Fruit fly (Drosophila melanogaster) whole organism, embryonic: ENCODE data around the gene CRAT.

Experiments used
- Ada2b ChIP-seq: fragments of 200-800 bp; sonication (Bioruptor generic); IDR thresholded peaks from 2 replicates; pipeline ENCODE4 v1.3.6; 2022; ENCODE audit warnings: missing biosample characterization, missing genetic modification characterization
- Aef1 ChIP-seq: fragments of 200-800 bp; sonication (Bioruptor generic); IDR thresholded peaks from 3 replicates; pipeline ENCODE4 v1.3.6; 2022; ENCODE audit warnings: missing biosample characterization, missing genetic modification characterization
- Bgb ChIP-seq: fragments of 200-800 bp; sonication (Bioruptor generic); IDR thresholded peaks from 2 replicates; pipeline ENCODE4 v1.3.6; 2022; ENCODE audit warnings: missing biosample characterization, missing genetic modification characterization; ENCODE audit not compliant: partially characterized antibody
- CG10959 ChIP-seq: fragments of 200-800 bp; sonication (Bioruptor generic); IDR thresholded peaks from 2 replicates; pipeline ENCODE4 v1.3.6; 2022; ENCODE audit warnings: missing biosample characterization, missing genetic modification characterization
- CG11247 ChIP-seq: fragments of 200-800 bp; sonication (Bioruptor generic); IDR thresholded peaks from 2 replicates; pipeline ENCODE4 v1.3.6; 2022; ENCODE audit warnings: missing biosample characterization, missing genetic modification characterization
- CG12155 ChIP-seq: fragments of 200-800 bp; sonication (Bioruptor generic); optimal IDR thresholded peaks from 3 replicates; lab custom pipeline; 2016; ENCODE audit warnings: missing biosample characterization, missing genetic modification characterization
- CG13287 ChIP-seq: fragments of 200-800 bp; sonication (Bioruptor generic); IDR thresholded peaks from 2 replicates; pipeline ENCODE4 v1.3.6; 2022; ENCODE audit warnings: missing biosample characterization, missing genetic modification characterization; ENCODE audit not compliant: partially characterized antibody
- CG15011 ChIP-seq: fragments of 200-800 bp; sonication (Bioruptor generic); optimal IDR thresholded peaks from 3 replicates; lab custom pipeline; 2018; ENCODE audit warnings: missing biosample characterization, mild to moderate bottlenecking, missing genetic modification characterization
- CG15479 ChIP-seq: fragments of 200-800 bp; sonication (Bioruptor generic); optimal IDR thresholded peaks from 3 replicates; lab custom pipeline; 2019; ENCODE audit warnings: missing biosample characterization, mild to moderate bottlenecking, missing genetic modification characterization, moderate library complexity
- CG1603 ChIP-seq: fragments of 200-800 bp; sonication (Bioruptor generic); optimal IDR thresholded peaks from 2 replicates; lab custom pipeline; 2019; ENCODE audit warnings: missing biosample characterization, mild to moderate bottlenecking, missing genetic modification characterization, moderate library complexity
- CG17829 ChIP-seq: fragments of 200-800 bp; optimal IDR thresholded peaks from 2 replicates; lab custom pipeline; 2019; ENCODE audit warnings: missing biosample characterization, mild to moderate bottlenecking, missing genetic modification characterization, moderate library complexity
- CG2712 ChIP-seq: fragments of 200-800 bp; optimal IDR thresholded peaks from 3 replicates; lab custom pipeline; 2019; ENCODE audit warnings: missing biosample characterization, mild to moderate bottlenecking, missing genetic modification characterization, moderate library complexity
- CG3163 ChIP-seq: fragments of 200-800 bp; sonication (Bioruptor generic); optimal IDR thresholded peaks from 3 replicates; lab custom pipeline; 2016; ENCODE audit warnings: missing biosample characterization, missing genetic modification characterization
- CG34376 ChIP-seq: fragments of 200-800 bp; sonication (Bioruptor generic); optimal IDR thresholded peaks from 2 replicates; lab custom pipeline; 2018; ENCODE audit warnings: missing biosample characterization, mild to moderate bottlenecking, missing genetic modification characterization
- CG3995 ChIP-seq: fragments of 200-800 bp; sonication (Bioruptor generic); optimal IDR thresholded peaks from 3 replicates; lab custom pipeline; 2016; ENCODE audit warnings: missing biosample characterization, missing genetic modification characterization
- CG43689 ChIP-seq: fragments of 200-800 bp; sonication (Bioruptor generic); IDR thresholded peaks from 2 replicates; pipeline ENCODE4 v1.3.6; 2022; ENCODE audit warnings: missing biosample characterization, missing genetic modification characterization
- CG5180 ChIP-seq: fragments of 200-800 bp; sonication (Bioruptor generic); optimal IDR thresholded peaks from 3 replicates; lab custom pipeline; 2017; ENCODE audit warnings: missing biosample characterization, missing genetic modification characterization, mild to moderate bottlenecking, moderate library complexity, missing genetic modification reagents
- CG7357 ChIP-seq: fragments of 200-800 bp; sonication (Bioruptor generic); IDR thresholded peaks from 3 replicates; pipeline ENCODE4 v1.3.6; 2022; ENCODE audit warnings: missing biosample characterization, missing genetic modification characterization
- CG7963 ChIP-seq: fragments of 200-800 bp; sonication (Bioruptor generic); IDR thresholded peaks from 3 replicates; pipeline ENCODE4 v1.3.6; 2022; ENCODE audit warnings: missing biosample characterization, missing genetic modification characterization; ENCODE audit not compliant: partially characterized antibody
- CG8290 ChIP-seq, 3 experiments: fragments of 200-800 bp; sonication (Bioruptor generic); optimal IDR thresholded peaks; 2 replicates each; lab custom pipeline; 2016 to 2019; ENCODE audit warnings: missing biosample characterization in 3 of 3, missing genetic modification characterization in 3 of 3, mild to moderate bottlenecking in 2 of 3, moderate library complexity in 1 of 3
- CHES-1-like ChIP-seq: fragments of 200-800 bp; sonication (Bioruptor generic); optimal IDR thresholded peaks from 2 replicates; lab custom pipeline; 2016; ENCODE audit warnings: missing biosample characterization, missing genetic modification characterization
- D ChIP-seq, 2 experiments: fragments of 200-800 bp in 1 of 2; fragments of >200 bp in 1 of 2; sonication (Bioruptor generic) in 1 of 2; optimal IDR thresholded peaks; 2 replicates in 1 of 2; 3 replicates in 1 of 2; lab custom pipeline; 2017; ENCODE audit warnings: mild to moderate bottlenecking in 1 of 2, missing biosample characterization in 1 of 2, missing genetic modification characterization in 1 of 2, missing genetic modification reagents in 1 of 2
- Dref ChIP-seq: fragments of 200-800 bp; sonication (Bioruptor generic); IDR thresholded peaks from 2 replicates; pipeline ENCODE4 v1.3.6; 2022; ENCODE audit warnings: missing biosample characterization, missing genetic modification characterization
- Hsf ChIP-seq: fragments of 200-800 bp; sonication (Bioruptor generic); optimal IDR thresholded peaks from 3 replicates; lab custom pipeline; 2016; ENCODE audit warnings: missing biosample characterization, missing genetic modification characterization
- NC2α ChIP-seq: fragments of 200-800 bp; sonication (Bioruptor generic); optimal IDR thresholded peaks from 2 replicates; lab custom pipeline; 2016; ENCODE audit warnings: missing biosample characterization, missing genetic modification characterization
- Oaz ChIP-seq: fragments of 200-800 bp; sonication (Bioruptor generic); IDR thresholded peaks from 2 replicates; pipeline ENCODE4 v1.3.6; 2022; ENCODE audit warnings: missing biosample characterization, missing genetic modification characterization
- Opbp ChIP-seq: fragments of 200-800 bp; sonication (Bioruptor generic); IDR thresholded peaks from 3 replicates; pipeline ENCODE4 v1.3.6; 2022; ENCODE audit warnings: missing biosample characterization, missing genetic modification characterization; ENCODE audit not compliant: partially characterized antibody
- Ptx1 ChIP-seq: fragments of 200-800 bp; sonication (Bioruptor generic); IDR thresholded peaks from 2 replicates; pipeline ENCODE4 v1.3.6; 2022; ENCODE audit warnings: missing biosample characterization, missing genetic modification characterization
- amos ChIP-seq: fragments of 200-800 bp; sonication (Bioruptor generic); IDR thresholded peaks from 2 replicates; pipeline ENCODE4 v1.3.6; 2022; ENCODE audit warnings: missing biosample characterization, missing genetic modification characterization; ENCODE audit not compliant: partially characterized antibody
- aop ChIP-seq: fragments of 200-800 bp; sonication (Bioruptor generic); IDR thresholded peaks from 2 replicates; pipeline ENCODE4 v1.3.6; 2022; ENCODE audit warnings: missing biosample characterization, missing genetic modification characterization
- ara ChIP-seq: fragments of 200-800 bp; sonication (Bioruptor generic); IDR thresholded peaks from 2 replicates; pipeline ENCODE4 v1.3.6; 2022; ENCODE audit warnings: missing biosample characterization, missing genetic modification characterization
- cato ChIP-seq: fragments of 200-800 bp; sonication (Bioruptor generic); optimal IDR thresholded peaks from 2 replicates; lab custom pipeline; 2016; ENCODE audit warnings: missing biosample characterization, missing genetic modification characterization, borderline replicate concordance
- exex ChIP-seq: fragments of 200-800 bp; sonication (Bioruptor generic); optimal IDR thresholded peaks from 4 replicates; lab custom pipeline; 2018; ENCODE audit warnings: missing biosample characterization, mild to moderate bottlenecking, missing genetic modification characterization, moderate library complexity
- ftz-f1 ChIP-seq: fragments of 200-800 bp; sonication (Bioruptor generic); optimal IDR thresholded peaks from 2 replicates; lab custom pipeline; 2016; ENCODE audit warnings: missing biosample characterization, missing genetic modification characterization
- hbn ChIP-seq: fragments of 200-800 bp; sonication (Bioruptor generic); IDR thresholded peaks from 2 replicates; pipeline ENCODE4 v1.3.6; 2022; ENCODE audit warnings: missing biosample characterization, missing genetic modification characterization; ENCODE audit not compliant: partially characterized antibody
- nerfin-2 ChIP-seq: fragments of 200-800 bp; sonication (Bioruptor generic); IDR thresholded peaks from 2 replicates; pipeline ENCODE4 v1.3.6; 2022; ENCODE audit warnings: missing biosample characterization, missing genetic modification characterization; ENCODE audit not compliant: partially characterized antibody
- nom ChIP-seq: fragments of 200-800 bp; sonication (Bioruptor generic); optimal IDR thresholded peaks from 2 replicates; lab custom pipeline; 2017; ENCODE audit warnings: missing biosample characterization, missing genetic modification characterization, mild to moderate bottlenecking, moderate library complexity, missing genetic modification reagents
- pb ChIP-seq: fragments of 200-800 bp; sonication (Bioruptor generic); optimal IDR thresholded peaks from 3 replicates; lab custom pipeline; 2016; ENCODE audit warnings: missing biosample characterization, missing genetic modification characterization
- prd ChIP-seq, 3 experiments: fragments of >200 bp in 2 of 3; fragments of 200-800 bp in 1 of 3; sonication (Bioruptor generic) in 1 of 3; optimal IDR thresholded peaks in 2 of 3; IDR thresholded peaks in 1 of 3; 2 replicates in 2 of 3; 3 replicates in 1 of 3; pipeline versions ENCODE4 v1.3.6 to Lab custom; 2017 to 2022; ENCODE audit warnings: missing biosample characterization in 1 of 3, missing genetic modification characterization in 1 of 3
- repo ChIP-seq: fragments of 200-800 bp; sonication (Bioruptor generic); optimal IDR thresholded peaks from 2 replicates; lab custom pipeline; 2016; ENCODE audit warnings: missing biosample characterization, missing genetic modification characterization
- ro ChIP-seq: fragments of 200-800 bp; sonication (Bioruptor generic); IDR thresholded peaks from 2 replicates; pipeline ENCODE4 v1.3.6; 2022; ENCODE audit warnings: missing biosample characterization, missing genetic modification characterization
- sens ChIP-seq: fragments of 200-800 bp; sonication (Bioruptor generic); peaks from one replicate; lab custom pipeline; 2016; ENCODE audit warnings: missing biosample characterization, missing genetic modification characterization
- sob ChIP-seq: fragments of 200-800 bp; sonication (Bioruptor generic); IDR thresholded peaks from 2 replicates; pipeline ENCODE4 v1.3.6; 2022; ENCODE audit warnings: missing biosample characterization, missing genetic modification characterization
- tio ChIP-seq: fragments of 200-800 bp; sonication (Bioruptor generic); optimal IDR thresholded peaks from 2 replicates; lab custom pipeline; 2017; ENCODE audit warnings: missing biosample characterization, missing genetic modification characterization, inconsistent platforms
- tx ChIP-seq: fragments of 200-800 bp; sonication (Bioruptor generic); optimal IDR thresholded peaks from 2 replicates; lab custom pipeline; 2016; ENCODE audit warnings: missing biosample characterization, missing genetic modification characterization
- usp ChIP-seq: fragments of >200 bp; optimal IDR thresholded peaks from 2 replicates; lab custom pipeline; 2017; ENCODE audit warnings: missing biosample characterization, missing genetic modification characterization
- z ChIP-seq: fragments of 200-800 bp; sonication (Bioruptor generic); IDR thresholded peaks from 3 replicates; pipeline ENCODE4 v1.3.6; 2022; ENCODE audit warnings: missing biosample characterization, missing genetic modification characterization
- zfh1 ChIP-seq: fragments of 200-800 bp; sonication (Bioruptor generic); IDR thresholded peaks from 3 replicates; pipeline ENCODE4 v1.3.6; 2022; ENCODE audit warnings: missing biosample characterization, missing genetic modification characterization

Gene CRAT

dm6 chr3R:6382733-6383465 lies 7.1 kb upstream of the CRAT start, which contains the start of gene gzl (continued):
- TF ChIP-seq ro (GFP tag; lab: Robert Waterston, UW) (no peak), amos (GFP tag; lab: Robert Waterston, UW) (peak; percentile 99), sob (GFP tag; lab: Robert Waterston, UW) (peak; percentile 29; the same call in 1 of the 2 replicates), CG1603 (tag; lab: Kevin White, UChicago) (peak; percentile 60), CHES-1-like (peak; percentile 42), CG7963 (GFP tag; lab: Robert Waterston, UW) (peak; percentile 96), CG13287 (GFP tag; lab: Robert Waterston, UW) (peak; percentile 97), hbn (GFP tag; lab: Robert Waterston, UW) (peak; percentile 97), pb (GFP tag; lab: Kevin White, UChicago) (no peak), exex (tag; lab: Kevin White, UChicago) (peak; percentile 43), repo (no peak), CG34376 (GFP tag; lab: Kevin White, UChicago) (peak; percentile 10), Opbp (peak; percentile 98), CG3163 (GFP tag; lab: Kevin White, UChicago) (no peak), zfh1 (no peak), CG43689 (GFP tag; lab: Robert Waterston, UW) (no peak), CG10959 (GFP tag; lab: Robert Waterston, UW) (no peak), CG12155 (GFP tag; lab: Kevin White, UChicago) (peak; percentile 55), Ptx1 (no peak), CG7357 (GFP tag; lab: Robert Waterston, UW) (no peak), Aef1 (GFP tag; lab: Robert Waterston, UW) (peak; percentile 31; the same call in 1 of the 3 replicates), ara (GFP tag; lab: Robert Waterston, UW) (no peak), z (GFP tag; lab: Robert Waterston, UW) (no peak), CG15479 (peak; percentile 36), CG2712 (tag; lab: Kevin White, UChicago) (peak; percentile 15), Bgb (GFP tag; lab: Robert Waterston, UW) (peak; percentile 98), sens (GFP tag; lab: Kevin White, UChicago) (peak; percentile 31), Hsf (no peak), CG3995 (GFP tag; lab: Kevin White, UChicago) (peak; percentile 93), Ada2b (no peak), cato (GFP tag; lab: Kevin White, UChicago) (no peak), CG5180 (GFP tag; lab: Kevin White, UChicago) (no peak), D (optimal IDR thresholded peaks at IDR 0.05; lab: Kevin White, UChicago) (peak; percentile 66), D (GFP tag; optimal IDR thresholded peaks at IDR 0.05; lab: Kevin White, UChicago) (no peak), nerfin-2 (peak; percentile 94), Oaz (GFP tag; lab: Robert Waterston, UW) (no peak), nom (peak; percentile 18), CG11247 (no peak), NC2α (GFP tag; lab: Kevin White, UChicago) (no peak), CG8290 (GFP tag; optimal IDR thresholded peaks at IDR 0.05; lab: Kevin White, UChicago) (no peak), CG8290 (tag; optimal IDR thresholded peaks at IDR 0.05; lab: Kevin White, UChicago) (no peak), Dref (peak; percentile 97), CG15011 (no peak), prd (optimal IDR thresholded peaks at IDR 0.05; lab: Kevin White, UChicago) (no peak), prd (GFP tag; IDR thresholded peaks at IDR 0.05; lab: Robert Waterston, UW) (no peak), tio (GFP tag; lab: Kevin White, UChicago) (no peak), ftz-f1 (GFP tag; lab: Kevin White, UChicago) (no peak), CG17829 (tag; lab: Kevin White, UChicago) (peak; percentile 21), tx (no peak), usp (no peak), aop (no peak)
